Worm (Caenorhabditis elegans) whole organism, late embryonic: ENCODE measurements around the gene ZK218.11.

ENCODE experiments used
- ama-1 ChIP-seq: fragments of 150-350 bp; optimal IDR thresholded peaks from 2 replicates; lab custom pipeline; 2014
- eyg-1 ChIP-seq: sonication (generic microtip); optimal IDR thresholded peaks from 2 replicates; lab custom pipeline; 2016; ENCODE audit warnings: missing genotype, missing genetic modification characterization, missing compliant biosample characterization
- unc-55 ChIP-seq: sonication (generic microtip); optimal IDR thresholded peaks from 2 replicates; lab custom pipeline; 2017; ENCODE audit warnings: missing biosample characterization, missing genetic modification reagents, missing genetic modification characterization

DNA sequence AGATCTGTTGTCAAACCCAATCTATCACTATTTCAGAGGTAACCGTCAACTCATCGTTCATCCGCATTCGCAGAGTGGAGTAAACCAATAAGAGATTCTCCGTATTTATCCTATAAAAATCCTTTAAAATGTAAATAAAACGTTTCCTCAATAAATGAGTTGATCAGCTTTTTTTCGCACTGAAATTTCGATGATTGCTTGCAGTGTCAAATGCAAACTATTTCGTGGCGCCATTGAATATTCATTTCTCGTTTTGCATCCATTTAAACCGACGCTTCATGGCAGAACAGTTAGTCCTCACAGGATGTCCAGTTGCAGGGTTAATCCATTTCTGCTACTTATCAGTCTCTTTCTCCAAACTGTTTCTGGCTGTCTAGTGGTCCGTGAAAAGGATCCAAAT is 46.6 kb downstream of the ZK218.11 start, which contains the start of gene F28B1.9:
- TF ChIP-seq eyg-1 (tag; lab: Kevin White, UChicago) (no peak), ama-1 (no peak), unc-55 (GFP tag; lab: Kevin White, UChicago) (no peak)
